Fruit fly (Drosophila melanogaster) whole organism, pupa: ENCODE measurements around the gene CG3708.

Source experiments
- CG13204 ChIP-seq: fragments of 200-800 bp; sonication (Bioruptor generic); optimal IDR thresholded peaks from 2 replicates; lab custom pipeline; 2018; ENCODE audit warnings: missing biosample characterization, mild to moderate bottlenecking, missing genetic modification characterization, moderate library complexity
- CG17806 ChIP-seq: fragments of 200-800 bp; sonication (Bioruptor generic); optimal IDR thresholded peaks from 2 replicates; lab custom pipeline; 2018; ENCODE audit warnings: missing biosample characterization, mild to moderate bottlenecking, missing genetic modification characterization, moderate library complexity
- CG32121 ChIP-seq: fragments of 200-800 bp; sonication (Bioruptor generic); IDR thresholded peaks from 2 replicates; pipeline ENCODE4 v1.3.6; 2022; ENCODE audit warnings: missing biosample characterization, missing genetic modification characterization
- CG34367 ChIP-seq: fragments of 200-800 bp; sonication (Bioruptor generic); optimal IDR thresholded peaks from 2 replicates; lab custom pipeline; 2018; ENCODE audit warnings: missing biosample characterization, mild to moderate bottlenecking, missing genetic modification characterization
- CG8159 ChIP-seq: fragments of 200-800 bp; sonication (Bioruptor generic); optimal IDR thresholded peaks from 3 replicates; lab custom pipeline; 2018; ENCODE audit warnings: missing biosample characterization, mild to moderate bottlenecking, missing genetic modification characterization, moderate library complexity
- CG8301 ChIP-seq: fragments of 200-800 bp; sonication (Bioruptor generic); optimal IDR thresholded peaks from 2 replicates; lab custom pipeline; 2018; ENCODE audit warnings: missing biosample characterization, mild to moderate bottlenecking, missing genetic modification characterization
- CG9948 ChIP-seq: fragments of 200-800 bp; sonication (Bioruptor generic); optimal IDR thresholded peaks from 2 replicates; lab custom pipeline; 2018; ENCODE audit warnings: missing biosample characterization, mild to moderate bottlenecking, missing genetic modification characterization, moderate library complexity
- D1 ChIP-seq: fragments of 200-800 bp; sonication (Bioruptor generic); optimal IDR thresholded peaks from 2 replicates; lab custom pipeline; 2018; ENCODE audit warnings: missing biosample characterization, mild to moderate bottlenecking, missing genetic modification characterization, moderate library complexity
- EcR ChIP-seq: fragments of 200-800 bp; sonication (Bioruptor generic); optimal IDR thresholded peaks from 3 replicates; lab custom pipeline; 2019; ENCODE audit warnings: missing biosample characterization, missing genetic modification characterization, mild to moderate bottlenecking, moderate library complexity, missing genetic modification reagents
- Pif1A ChIP-seq: fragments of 200-800 bp; sonication (Bioruptor generic); optimal IDR thresholded peaks from 3 replicates; lab custom pipeline; 2016; ENCODE audit warnings: missing biosample characterization, missing genetic modification characterization
- fd96Ca ChIP-seq: fragments of 200-800 bp; sonication (Bioruptor generic); IDR thresholded peaks from 3 replicates; pipeline ENCODE4 v1.3.6; 2022; ENCODE audit warnings: missing biosample characterization, missing genetic modification characterization

DNA sequence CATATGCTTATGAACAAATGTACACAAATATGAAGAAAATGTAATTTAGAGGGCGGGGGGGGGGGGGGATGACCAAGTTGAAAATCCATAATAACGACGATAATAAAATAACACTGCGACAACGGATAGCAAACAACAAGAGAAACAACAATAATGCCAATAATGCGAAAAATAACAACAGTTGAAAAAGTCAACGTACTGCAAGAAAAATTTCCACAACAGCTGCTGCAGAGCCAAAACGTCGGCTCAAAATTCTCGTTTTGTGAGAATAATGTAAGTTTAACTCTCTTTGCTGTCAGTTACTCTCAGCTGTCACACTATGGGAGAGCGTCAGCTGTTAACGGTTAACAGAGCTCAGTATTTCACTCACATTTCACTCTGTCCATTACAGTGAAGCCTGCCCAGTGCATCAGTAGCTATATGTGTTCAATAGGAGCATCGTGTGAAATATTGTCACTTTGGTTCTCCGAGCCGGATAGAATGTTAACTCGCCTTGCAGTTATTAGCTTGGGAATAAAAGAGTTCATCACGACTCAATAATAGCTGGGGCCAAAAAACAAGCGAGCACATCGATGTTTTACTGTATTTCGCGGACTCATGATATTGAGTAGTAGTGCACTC is 29.1 kb downstream of the CG3708 start:
- TF ChIP-seq fd96Ca (GFP tag; lab: Robert Waterston, UW), result peak; percentile 97
- peak; percentile 91 for TF ChIP-seq CG8301 (tag; lab: Kevin White, UChicago)
- peak; percentile 90 for TF ChIP-seq CG8159 (tag; lab: Kevin White, UChicago)
- TF ChIP-seq D1 (tag; lab: Kevin White, UChicago), result peak; percentile 55
- peak; percentile 86 for TF ChIP-seq CG9948 (tag; lab: Kevin White, UChicago)
- peak; percentile 88 for TF ChIP-seq CG34367
- peak; percentile 60 for TF ChIP-seq CG13204 (GFP tag; lab: Kevin White, UChicago)
- TF ChIP-seq CG17806 (tag; lab: Kevin White, UChicago), result peak; percentile 90
- peak; percentile 94 for TF ChIP-seq CG32121 (GFP tag; lab: Robert Waterston, UW)
- peak; percentile 93 for TF ChIP-seq Pif1A (GFP tag; lab: Kevin White, UChicago)
- peak; percentile 92 for TF ChIP-seq EcR (GFP tag; lab: Kevin White, UChicago)
